Worm (Caenorhabditis elegans) whole organism, young adult: ENCODE measurements around the gene C03B1.1.

ENCODE experiments used
- B0035.1 ChIP-seq: sonication (generic microtip); optimal IDR thresholded peaks from 2 replicates; lab custom pipeline; 2016; ENCODE audit warnings: missing genetic modification characterization, mild to moderate bottlenecking, missing compliant biosample characterization, missing genotype, missing genetic modification reagents
- B0261.1 ChIP-seq: sonication (generic microtip); optimal IDR thresholded peaks from 2 replicates; lab custom pipeline; 2016; ENCODE audit warnings: mild to moderate bottlenecking, missing genetic modification characterization, moderate library complexity, missing compliant biosample characterization
- F22D6.2 ChIP-seq: sonication (generic microtip); optimal IDR thresholded peaks from 2 replicates; lab custom pipeline; 2016; ENCODE audit warnings: mild to moderate bottlenecking, missing genetic modification characterization, missing compliant biosample characterization
- F23B12.7 ChIP-seq: sonication (generic microtip); optimal IDR thresholded peaks from 2 replicates; lab custom pipeline; 2017; ENCODE audit warnings: missing genetic modification characterization, mild to moderate bottlenecking, missing compliant biosample characterization, antibody characterized with exemption, moderate library complexity; ENCODE audit not compliant: insufficient read depth
- F55B11.4 ChIP-seq: sonication (generic microtip); optimal IDR thresholded peaks from 2 replicates; lab custom pipeline; 2016; ENCODE audit warnings: missing compliant biosample characterization, missing genetic modification characterization, borderline replicate concordance; ENCODE audit not compliant: insufficient read depth
- K11D2.4 ChIP-seq: fragments of 200-800 bp; sonication (Bioruptor generic); IDR thresholded peaks from 2 replicates; pipeline ENCODE4 v1.3.6; 2022; ENCODE audit warnings: missing genetic modification reagents, missing genetic modification characterization, missing compliant biosample characterization
- ZK185.1 ChIP-seq: sonication (generic microtip); optimal IDR thresholded peaks from 2 replicates; lab custom pipeline; 2016; ENCODE audit warnings: mild to moderate bottlenecking, missing genetic modification characterization, missing compliant biosample characterization; ENCODE audit not compliant: poor library complexity, severe bottlenecking
- attf-6 ChIP-seq: fragments of 200-800 bp; sonication (Bioruptor generic); IDR thresholded peaks from 2 replicates; pipeline ENCODE4 v1.3.6; 2022; ENCODE audit warnings: missing genetic modification reagents, missing genetic modification characterization, missing compliant biosample characterization
- ccch-3 ChIP-seq: fragments of 200-800 bp; sonication (Bioruptor generic); optimal IDR thresholded peaks from 2 replicates; lab custom pipeline; 2018; ENCODE audit warnings: mild to moderate bottlenecking, missing genetic modification characterization, missing compliant biosample characterization
- cebp-1 ChIP-seq, 2 experiments: fragments of 200-800 bp in 1 of 2; sonication (Bioruptor generic) in 1 of 2; sonication (generic microtip) in 1 of 2; IDR thresholded peaks in 1 of 2; optimal IDR thresholded peaks in 1 of 2; 2 replicates each; pipeline versions ENCODE4 v1.3.6 to Lab custom; 2017 to 2022; ENCODE audit warnings: missing compliant biosample characterization in 2 of 2, missing genetic modification characterization in 2 of 2, mild to moderate bottlenecking in 1 of 2, missing genetic modification reagents in 1 of 2, moderate library complexity in 1 of 2
- ceh-40 ChIP-seq: fragments of 200-800 bp; sonication (Bioruptor generic); IDR thresholded peaks from 2 replicates; pipeline ENCODE4 v1.3.6; 2022; ENCODE audit warnings: missing genetic modification characterization, missing compliant biosample characterization
- ceh-91 ChIP-seq: fragments of 200-800 bp; sonication (Bioruptor generic); IDR thresholded peaks from 2 replicates; pipeline ENCODE4 v1.3.6; 2022; ENCODE audit warnings: missing genetic modification reagents, missing genetic modification characterization, missing compliant biosample characterization
- die-1 ChIP-seq: sonication (generic microtip); optimal IDR thresholded peaks from 2 replicates; lab custom pipeline; 2016; ENCODE audit warnings: missing genotype, mild to moderate bottlenecking, missing genetic modification characterization, missing compliant biosample characterization
- dox-1 ChIP-seq: fragments of 200-800 bp; sonication (Bioruptor generic); IDR thresholded peaks from 2 replicates; pipeline ENCODE4 v1.3.6; 2022; ENCODE audit warnings: missing genetic modification reagents, missing genetic modification characterization, missing compliant biosample characterization
- egrh-3 ChIP-seq: fragments of 200-800 bp; sonication (Bioruptor generic); IDR thresholded peaks from 2 replicates; pipeline ENCODE4 v1.3.6; 2022; ENCODE audit warnings: missing genetic modification reagents, missing genetic modification characterization, missing compliant biosample characterization
- ekl-4 ChIP-seq: fragments of 200-800 bp; sonication (Bioruptor generic); IDR thresholded peaks from 2 replicates; pipeline ENCODE4 v1.3.6; 2022; ENCODE audit warnings: missing genetic modification reagents, missing genetic modification characterization, missing compliant biosample characterization
- fkh-3 ChIP-seq: sonication (generic microtip); optimal IDR thresholded peaks from 2 replicates; lab custom pipeline; 2016; ENCODE audit warnings: mild to moderate bottlenecking, missing genetic modification characterization, missing compliant biosample characterization
- gei-17 ChIP-seq: fragments of 200-800 bp; sonication (Bioruptor generic); optimal IDR thresholded peaks from 2 replicates; lab custom pipeline; 2018; ENCODE audit warnings: mild to moderate bottlenecking, missing genetic modification characterization, missing compliant biosample characterization
- hlh-12 ChIP-seq: sonication (generic microtip); optimal IDR thresholded peaks from 2 replicates; lab custom pipeline; 2016; ENCODE audit warnings: missing genetic modification characterization, missing compliant biosample characterization
- hlh-26 ChIP-seq: fragments of 200-800 bp; sonication (Bioruptor generic); conservative IDR thresholded peaks from 2 replicates; pipeline ENCODE4 v1.3.6; 2022; ENCODE audit warnings: missing genetic modification reagents, missing genetic modification characterization, missing compliant biosample characterization
- lag-1 ChIP-seq: fragments of 200-800 bp; sonication (Bioruptor generic); IDR thresholded peaks from 2 replicates; pipeline ENCODE4 v1.3.6; 2022; ENCODE audit warnings: missing genetic modification reagents, missing genetic modification characterization, missing compliant biosample characterization
- let-607 ChIP-seq, 2 experiments: fragments of 200-800 bp in 1 of 2; sonication (Bioruptor generic) in 1 of 2; sonication (generic microtip) in 1 of 2; optimal IDR thresholded peaks; 2 replicates each; lab custom pipeline; 2016 to 2018; ENCODE audit warnings: mild to moderate bottlenecking in 2 of 2, missing compliant biosample characterization in 2 of 2, missing genetic modification characterization in 2 of 2, moderate library complexity in 2 of 2, missing genotype in 1 of 2
- lin-26 ChIP-seq: fragments of 200-800 bp; sonication (Bioruptor generic); IDR thresholded peaks from 2 replicates; pipeline ENCODE4 v1.3.6; 2022; ENCODE audit warnings: missing genetic modification reagents, missing genetic modification characterization, missing compliant biosample characterization
- lsl-1 ChIP-seq: fragments of 200-800 bp; sonication (Bioruptor generic); optimal IDR thresholded peaks from 2 replicates; lab custom pipeline; 2018; ENCODE audit warnings: mild to moderate bottlenecking, missing genetic modification characterization, moderate library complexity, missing compliant biosample characterization
- madf-10 ChIP-seq: sonication (generic microtip); optimal IDR thresholded peaks from 2 replicates; lab custom pipeline; 2016; ENCODE audit warnings: mild to moderate bottlenecking, missing genetic modification characterization, missing compliant biosample characterization
- madf-3 ChIP-seq: fragments of 200-800 bp; sonication (Bioruptor generic); IDR thresholded peaks from 2 replicates; pipeline ENCODE4 v1.3.6; 2022; ENCODE audit warnings: missing genetic modification reagents, missing genetic modification characterization, missing compliant biosample characterization
- madf-8 ChIP-seq: fragments of 200-800 bp; sonication (Bioruptor generic); conservative IDR thresholded peaks from 2 replicates; pipeline ENCODE4 v1.3.6; 2022; ENCODE audit warnings: missing genetic modification reagents, missing genetic modification characterization, missing compliant biosample characterization
- mcd-1 ChIP-seq: fragments of 200-800 bp; sonication (Bioruptor generic); IDR thresholded peaks from 2 replicates; pipeline ENCODE4 v1.3.6; 2022; ENCODE audit warnings: missing genetic modification reagents, missing genetic modification characterization, missing compliant biosample characterization
- mel-28 ChIP-seq: sonication (generic microtip); optimal IDR thresholded peaks from 2 replicates; lab custom pipeline; 2016; ENCODE audit warnings: borderline replicate concordance, mild to moderate bottlenecking, missing genetic modification characterization, missing compliant biosample characterization
- mxl-1 ChIP-seq: sonication (generic microtip); optimal IDR thresholded peaks from 2 replicates; lab custom pipeline; 2016; ENCODE audit warnings: missing genetic modification characterization, missing compliant biosample characterization
- nhr-179 ChIP-seq: sonication (generic microtip); optimal IDR thresholded peaks from 2 replicates; lab custom pipeline; 2016; ENCODE audit warnings: mild to moderate bottlenecking, missing genetic modification characterization, missing compliant biosample characterization
- nhr-90 ChIP-seq: sonication (generic microtip); optimal IDR thresholded peaks from 2 replicates; lab custom pipeline; 2016; ENCODE audit warnings: missing genotype, mild to moderate bottlenecking, missing genetic modification characterization, missing compliant biosample characterization
- rcor-1 ChIP-seq: fragments of 200-800 bp; sonication (Bioruptor generic); IDR thresholded peaks from 2 replicates; pipeline ENCODE4 v1.3.6; 2022; ENCODE audit warnings: missing genetic modification reagents, missing genetic modification characterization, missing compliant biosample characterization
- repo-1 ChIP-seq: sonication (generic microtip); optimal IDR thresholded peaks from 2 replicates; lab custom pipeline; 2017; ENCODE audit warnings: mild to moderate bottlenecking, missing genetic modification characterization, missing compliant biosample characterization
- sdz-38 ChIP-seq: sonication (generic microtip); optimal IDR thresholded peaks from 2 replicates; lab custom pipeline; 2016; ENCODE audit warnings: missing genotype, missing genetic modification characterization, missing compliant biosample characterization
- snpc-1.1 ChIP-seq: sonication (generic microtip); optimal IDR thresholded peaks from 2 replicates; lab custom pipeline; 2017; ENCODE audit warnings: missing genetic modification characterization, mild to moderate bottlenecking, missing compliant biosample characterization, antibody characterized with exemption, moderate library complexity, missing genotype, missing genetic modification reagents; ENCODE audit not compliant: insufficient read depth
- snpc-1.3 ChIP-seq: sonication (generic microtip); optimal IDR thresholded peaks from 2 replicates; lab custom pipeline; 2017; ENCODE audit warnings: missing genetic modification characterization, mild to moderate bottlenecking, missing compliant biosample characterization, antibody characterized with exemption, moderate library complexity, missing genotype, missing genetic modification reagents; ENCODE audit not compliant: insufficient read depth
- snpc-3.4 ChIP-seq: sonication (generic microtip); optimal IDR thresholded peaks from 2 replicates; lab custom pipeline; 2017; ENCODE audit warnings: missing genetic modification characterization, mild to moderate bottlenecking, missing compliant biosample characterization, antibody characterized with exemption, moderate library complexity, missing genotype, missing genetic modification reagents
- zfh-2 ChIP-seq: fragments of 200-800 bp; sonication (Bioruptor generic); conservative IDR thresholded peaks from 2 replicates; pipeline ENCODE4 v1.3.6; 2022; ENCODE audit warnings: missing genetic modification reagents, missing genetic modification characterization, missing compliant biosample characterization
- ztf-28 ChIP-seq: fragments of 200-800 bp; sonication (Bioruptor generic); IDR thresholded peaks from 2 replicates; pipeline ENCODE4 v1.3.6; 2022; ENCODE audit warnings: missing genetic modification reagents, missing genetic modification characterization, missing compliant biosample characterization
- ztf-3 ChIP-seq: fragments of 200-800 bp; sonication (Bioruptor generic); optimal IDR thresholded peaks from 2 replicates; lab custom pipeline; 2018; ENCODE audit warnings: mild to moderate bottlenecking, missing genetic modification characterization, missing compliant biosample characterization
- ztf-6 ChIP-seq: fragments of 200-800 bp; sonication (Bioruptor generic); IDR thresholded peaks from 2 replicates; pipeline ENCODE4 v1.3.6; 2022; ENCODE audit warnings: missing genetic modification reagents, missing genetic modification characterization, missing compliant biosample characterization

The C03B1.1 gene

DNA sequence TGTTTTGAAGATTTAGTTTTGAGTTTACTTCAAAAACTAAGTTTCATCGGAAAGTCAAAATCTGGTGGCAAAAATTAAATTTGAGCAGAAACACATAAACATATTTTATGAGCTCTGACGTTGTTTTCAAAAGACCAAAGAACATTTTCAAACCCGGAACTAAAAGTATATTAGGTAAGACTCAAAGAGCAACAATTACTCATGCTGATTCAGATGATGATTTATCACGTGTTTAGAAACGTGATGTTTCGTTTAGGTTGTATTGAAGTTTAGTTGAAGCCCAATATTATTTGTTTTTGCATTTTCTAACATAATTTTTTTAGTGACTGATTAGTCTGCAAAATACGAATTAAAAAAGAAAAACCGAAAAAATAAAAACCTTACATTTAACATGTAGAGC, 20.8 kb upstream of the C03B1.1 start:
- TF ChIP-seq lin-26 (GFP tag; lab: Robert Waterston, UW) (no peak), ZK185.1 (tag; lab: Kevin White, UChicago) (no peak), mel-28 (tag; lab: Kevin White, UChicago) (no peak), attf-6 (no peak), F23B12.7 (tag; lab: Kevin White, UChicago) (no peak), snpc-1.1 (tag; lab: Kevin White, UChicago) (no peak), madf-8 (GFP tag; lab: Robert Waterston, UW) (no peak), ztf-6 (no peak), F22D6.2 (no peak), die-1 (tag; lab: Kevin White, UChicago) (no peak), madf-10 (tag; lab: Kevin White, UChicago) (no peak), nhr-179 (tag; lab: Kevin White, UChicago) (no peak), dox-1 (GFP tag; lab: Robert Waterston, UW) (no peak), madf-3 (no peak), rcor-1 (GFP tag; lab: Robert Waterston, UW) (no peak)
- TF ChIP-seq, all 124 proteins: peak for 0

- TF ChIP-seq sdz-38 (tag; lab: Kevin White, UChicago) (no peak), B0035.1 (tag; lab: Kevin White, UChicago) (no peak), ceh-91 (GFP tag; lab: Robert Waterston, UW) (no peak), hlh-12 (no peak), repo-1 (no peak)
These were observed 19.4 kb upstream of the C03B1.1 start, which contains the start of gene C03B1.5 for ce11 chrX:6355030-6355635. Gene C03B1.5 (plus strand): TSS chrX:6355585.

DNA sequence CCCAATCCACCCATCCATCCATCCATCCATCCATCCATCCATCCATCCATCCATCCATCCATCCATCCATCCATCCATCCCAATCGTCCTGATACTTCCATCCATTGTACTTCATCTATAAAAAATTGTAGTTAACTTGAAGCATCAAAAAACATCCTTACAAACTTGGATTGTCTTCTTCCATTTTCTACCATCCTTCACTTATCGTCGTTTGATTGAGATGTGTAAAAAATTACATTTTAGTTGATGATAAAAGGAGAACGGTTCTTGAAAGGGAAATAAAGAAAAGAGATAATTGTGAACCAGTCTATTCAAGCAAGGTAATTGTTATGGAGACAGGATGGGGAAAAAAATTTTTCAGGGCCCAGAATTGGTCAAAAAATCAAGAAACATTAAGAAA, 16.8 kb upstream of the C03B1.1 start, which contains the start of gene C03B1.10:
Gene C03B1.10, minus strand, starts transcription at position 101 of the 400 bp plus-strand sequence.
- TF ChIP-seq lsl-1: no peak
- TF ChIP-seq let-607 (tag; optimal IDR thresholded peaks at IDR 0.05; lab: Kevin White, UChicago): no peak
- no peak for TF ChIP-seq snpc-3.4 (tag; lab: Kevin White, UChicago)
- no peak for TF ChIP-seq K11D2.4 (GFP tag; lab: Robert Waterston, UW)
- TF ChIP-seq B0261.1 (tag; lab: Kevin White, UChicago): no peak
- TF ChIP-seq ZK185.1 (tag; lab: Kevin White, UChicago): no peak
- TF ChIP-seq gei-17: no peak
- no peak for TF ChIP-seq zfh-2 (GFP tag; lab: Robert Waterston, UW)
- TF ChIP-seq mcd-1 (GFP tag; lab: Robert Waterston, UW): no peak
- TF ChIP-seq snpc-1.1 (tag; lab: Kevin White, UChicago): no peak
- no peak for TF ChIP-seq mxl-1 (tag; lab: Kevin White, UChicago)
- TF ChIP-seq lag-1 (GFP tag; lab: Robert Waterston, UW): no peak
- no peak for TF ChIP-seq madf-8 (GFP tag; lab: Robert Waterston, UW)

ce11 chrX:6360077-6360476, 14.5 kb upstream of the C03B1.1 start:
- TF ChIP-seq snpc-1.3 (tag; lab: Kevin White, UChicago) (no peak), hlh-26 (GFP tag; lab: Robert Waterston, UW) (no peak), ztf-3 (GFP tag; lab: Kevin White, UChicago) (no peak), ceh-40 (GFP tag; lab: Robert Waterston, UW) (no peak), ekl-4 (GFP tag; lab: Robert Waterston, UW) (no peak), ztf-28 (GFP tag; lab: Robert Waterston, UW) (no peak), ccch-3 (GFP tag; lab: Kevin White, UChicago) (no peak), madf-10 (tag; lab: Kevin White, UChicago) (no peak), nhr-90 (tag; lab: Kevin White, UChicago) (no peak), egrh-3 (GFP tag; lab: Robert Waterston, UW) (no peak), cebp-1 (GFP tag; IDR thresholded peaks at IDR 0.05; lab: Robert Waterston, UW) (no peak), cebp-1 (tag; optimal IDR thresholded peaks at IDR 0.05; lab: Kevin White, UChicago) (no peak), F55B11.4 (tag; lab: Kevin White, UChicago) (no peak), fkh-3 (tag; lab: Kevin White, UChicago) (no peak), repo-1 (no peak)
